Worm (Caenorhabditis elegans) whole organism, midembryonic: Measurements from ENCODE around the gene mec-12.

Experiments used
- T22C8.4 ChIP-seq: fragments of 200-800 bp; sonication (Bioruptor generic); IDR thresholded peaks from 2 replicates; pipeline ENCODE4 v1.3.6; 2022; ENCODE audit warnings: missing genetic modification characterization, missing compliant biosample characterization
- med-1 ChIP-seq: sonication (generic microtip); optimal IDR thresholded peaks from 2 replicates; lab custom pipeline; 2017; ENCODE audit warnings: missing genetic modification characterization, mild to moderate bottlenecking, missing compliant biosample characterization, antibody characterized with exemption, missing genetic modification reagents; ENCODE audit not compliant: insufficient read depth
- tab-1 ChIP-seq: fragments of 200-800 bp; sonication (Bioruptor generic); IDR thresholded peaks from 2 replicates; pipeline ENCODE4 v1.3.6; 2022; ENCODE audit warnings: missing genetic modification characterization, missing compliant biosample characterization
- ztf-29 ChIP-seq: fragments of 200-800 bp; sonication (Bioruptor generic); IDR thresholded peaks from 2 replicates; pipeline ENCODE4 v1.3.6; 2022; ENCODE audit warnings: missing genetic modification reagents, missing genetic modification characterization, missing compliant biosample characterization

DNA sequence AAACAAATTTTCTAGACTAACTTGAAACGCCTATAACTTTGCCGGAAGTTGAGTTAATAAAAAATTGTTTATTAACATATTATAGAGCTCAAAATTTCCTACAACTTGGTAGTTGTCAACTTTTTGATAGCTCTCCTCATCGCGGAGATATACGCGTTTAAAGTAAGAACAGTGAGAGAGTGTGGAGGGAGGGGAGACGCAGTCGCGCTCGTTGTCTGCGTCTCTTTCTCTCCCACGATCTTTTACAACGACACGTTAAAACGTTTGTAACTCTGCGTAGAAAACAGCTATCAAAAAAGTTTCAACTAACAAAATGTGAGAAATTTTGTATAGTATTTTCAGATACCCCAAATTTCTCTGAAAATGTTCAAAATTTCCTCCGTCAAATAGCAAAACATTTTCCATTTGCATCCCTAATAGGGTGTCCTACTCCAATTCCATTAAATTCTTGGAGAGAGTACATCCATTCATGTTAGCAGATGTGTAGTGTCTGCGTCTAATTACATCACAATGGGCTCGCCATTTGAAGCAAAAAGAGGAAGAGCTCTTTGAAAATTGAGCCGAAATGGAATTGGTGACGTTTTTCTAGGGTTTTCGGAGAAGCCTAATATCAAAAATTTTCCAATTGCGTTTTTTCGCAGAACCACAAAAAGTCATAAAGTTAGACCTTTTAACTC is 2.6 kb downstream of the mec-12 start:
- TF ChIP-seq T22C8.4 (GFP tag; lab: Robert Waterston, UW) (no peak), tab-1 (GFP tag; lab: Robert Waterston, UW) (no peak), med-1 (GFP tag; lab: Kevin White, UChicago) (no peak), ztf-29 (GFP tag; lab: Robert Waterston, UW) (no peak)
